Worm (Caenorhabditis elegans) whole organism, L4/young adult: ENCODE measurements around the gene icln-1.

ENCODE experiments used
- W03F9.2 ChIP-seq: fragments of 150-350 bp; optimal IDR thresholded peaks from 2 replicates; lab custom pipeline; 2014; ENCODE audit warnings: missing biosample characterization, missing genetic modification characterization
- dao-5 ChIP-seq: sonication (generic microtip); optimal IDR thresholded peaks from 2 replicates; lab custom pipeline; 2016; ENCODE audit warnings: missing genotype, missing genetic modification characterization, moderate library complexity, missing compliant biosample characterization
- him-1 ChIP-seq: sonication (generic microtip); optimal IDR thresholded peaks from 2 replicates; lab custom pipeline; 2016; ENCODE audit warnings: missing genotype, missing genetic modification reagents, missing genetic modification characterization, missing compliant biosample characterization

- TF ChIP-seq him-1 (tag; lab: Kevin White, UChicago) = no peak
- TF ChIP-seq W03F9.2 (tag; lab: Kevin White, UChicago) = no peak
- no peak for TF ChIP-seq dao-5 (tag; lab: Kevin White, UChicago)
Measured at ce11 chrIV:9130605-9131004, 35.2 kb upstream of the icln-1 start.
